Fruit fly (Drosophila melanogaster): ENCODE results near the gene CG12576.
A peak's percentile ranks its signal among the peaks of the same experiment; 100 is the strongest.

CG12576 gene

DNA sequence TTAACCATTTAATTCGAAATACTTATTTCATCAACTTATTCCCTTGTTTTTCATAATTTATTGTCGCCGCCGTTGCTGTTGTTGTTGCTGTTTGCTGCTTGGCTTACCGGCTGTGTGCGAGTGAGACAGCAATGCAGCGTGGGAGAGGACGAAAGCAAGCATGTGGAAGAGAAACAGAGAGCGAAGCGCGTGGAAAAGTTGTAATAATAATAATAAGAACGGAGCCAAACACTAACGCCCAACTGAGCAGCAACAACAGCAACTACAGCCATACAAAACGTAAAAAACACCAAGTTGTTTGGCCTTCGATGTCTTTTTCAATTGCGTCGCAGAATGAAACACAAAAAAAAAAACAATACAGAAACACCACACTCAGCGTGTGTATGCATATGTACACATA is 1.0 kb downstream of the CG12576 start (continued):
- TF ChIP-seq Trl (optimal IDR thresholded peaks at IDR 0.05) (peak; percentile 40 to 49), Trl (GFP tag; optimal IDR thresholded peaks at IDR 0.05) (no peak), Deaf1 (tag; optimal IDR thresholded peaks at IDR 0.05) (no peak), ems (GFP tag; optimal IDR thresholded peaks at IDR 0.05) (no peak), sqz (GFP tag; optimal IDR thresholded peaks at IDR 0.05) (peak; percentile 34), CG34422 (GFP tag; IDR thresholded peaks at IDR 0.05) (peak; percentile 32; the same call in 1 of the 3 replicates), CG10321 (GFP tag; IDR thresholded peaks at IDR 0.05) (peak; percentile 64)

DNA sequence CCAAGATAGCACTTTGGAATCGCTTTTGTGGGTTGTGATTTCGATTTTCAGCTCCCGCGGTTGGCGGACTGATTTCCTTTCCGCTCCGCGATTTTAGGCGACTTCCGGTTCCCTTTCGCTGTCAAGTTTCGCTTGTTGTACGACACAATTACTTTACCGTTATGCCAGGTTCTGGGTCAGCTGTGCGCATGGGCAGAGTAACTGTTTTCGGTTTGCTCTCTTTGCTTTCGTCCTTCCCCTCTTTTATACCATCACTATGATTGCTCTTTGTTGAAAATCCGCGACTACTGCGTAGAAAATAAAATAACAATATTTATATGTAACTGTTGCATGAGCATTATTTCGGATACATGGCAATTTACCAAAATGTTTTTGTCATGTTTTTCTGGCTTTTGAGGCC is 1.5 kb downstream of the CG12576 start:
- peak; percentile 45 for TF ChIP-seq Med (GFP tag)
- TF ChIP-seq ewg (GFP tag; optimal IDR thresholded peaks at IDR 0.05): peak; percentile 89
- no peak for TF ChIP-seq CG18764 (GFP tag; optimal IDR thresholded peaks at IDR 0.05)
- no peak for TF ChIP-seq CG12942 (GFP tag; optimal IDR thresholded peaks at IDR 0.05)
- peak; percentile 18 for TF ChIP-seq Hmr (GFP tag; optimal IDR thresholded peaks at IDR 0.05)
- peak; percentile 48 for TF ChIP-seq Ets97D (GFP tag; optimal IDR thresholded peaks at IDR 0.05)
- TF ChIP-seq CG2199 (GFP tag; IDR thresholded peaks at IDR 0.05): 0 out of 3 replicates have a peak, but pooled peaks have one; percentile 9
- peak; percentile 53 for TF ChIP-seq D19A (tag; optimal IDR thresholded peaks at IDR 0.05)
- TF ChIP-seq CG32532 (GFP tag; IDR thresholded peaks at IDR 0.05): peak; percentile 15; the same call in 1 of the 2 replicates

DNA sequence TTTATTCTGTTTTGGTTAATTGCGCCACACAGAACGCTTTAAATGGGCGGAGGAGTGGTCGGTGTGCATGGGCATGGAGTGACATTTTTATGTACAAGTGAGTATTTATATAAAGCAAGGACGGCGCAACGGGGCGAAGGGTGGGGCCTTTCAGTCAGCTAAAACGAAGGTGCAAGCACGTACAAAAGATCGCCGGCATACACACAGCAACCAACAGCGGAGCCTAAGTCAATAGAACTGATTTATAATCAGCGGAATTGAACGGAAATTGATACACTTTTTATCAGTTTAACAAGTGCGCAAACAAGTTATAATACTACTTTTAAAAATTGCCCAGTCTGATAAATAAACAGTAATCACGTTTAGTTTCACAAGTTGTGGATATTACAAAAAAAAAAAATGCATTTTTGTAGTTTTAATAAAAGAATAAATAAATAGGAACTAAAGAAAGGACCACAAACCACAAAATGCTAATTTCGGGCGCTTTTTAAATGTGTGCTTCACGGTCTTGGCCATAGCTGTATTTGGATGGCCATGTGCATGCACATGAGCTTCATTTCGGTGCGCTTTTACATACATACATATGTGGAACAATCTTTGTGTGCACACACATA is 2.8 kb downstream of the CG12576 start:
- TF ChIP-seq CG7839 (tag; optimal IDR thresholded peaks at IDR 0.05) (peak; percentile 30), jumu (GFP tag; optimal IDR thresholded peaks at IDR 0.05) (no peak), CG2120 (GFP tag; optimal IDR thresholded peaks at IDR 0.05) (no peak), CG9215 (GFP tag; IDR thresholded peaks at IDR 0.05) (no peak), CG18764 (GFP tag; optimal IDR thresholded peaks at IDR 0.05) (no peak), CG13775 (GFP tag; optimal IDR thresholded peaks at IDR 0.05) (no peak), Sox102F (GFP tag; optimal IDR thresholded peaks at IDR 0.05) (peak; percentile 56), ase (GFP tag; IDR thresholded peaks at IDR 0.05) (no peak), Nf-YC (tag; optimal IDR thresholded peaks at IDR 0.05) (no peak), croc (GFP tag; conservative IDR thresholded peaks at IDR 0.05) (no peak), seq (GFP tag; IDR thresholded peaks at IDR 0.05) (no peak), gsb (GFP tag; IDR thresholded peaks at IDR 0.05) (no peak), CG12942 (GFP tag; optimal IDR thresholded peaks at IDR 0.05) (no peak), Sin3A (optimal IDR thresholded peaks at IDR 0.05) (no peak), Sox100B (GFP tag; optimal IDR thresholded peaks at IDR 0.05) (peak; percentile 22), Dip2 (GFP tag; IDR thresholded peaks at IDR 0.05) (no peak), hkb (optimal IDR thresholded peaks at IDR 0.05) (no peak), hkb (GFP tag; IDR thresholded peaks at IDR 0.05) (peak; percentile 28; the same call in 1 of the 2 replicates), ewg (GFP tag; optimal IDR thresholded peaks at IDR 0.05) (peak; percentile 22), CG10565 (GFP tag; optimal IDR thresholded peaks at IDR 0.05) (no peak), CG31224 (GFP tag; IDR thresholded peaks at IDR 0.05) (no peak), fu2 (GFP tag; optimal IDR thresholded peaks at IDR 0.05) (no peak), Lhr (GFP tag; optimal IDR thresholded peaks at IDR 0.05) (no peak), lola (GFP tag; optimal IDR thresholded peaks at IDR 0.05) (no peak), Pdp1 (GFP tag; optimal IDR thresholded peaks at IDR 0.05) (no peak), CG2199 (GFP tag; IDR thresholded peaks at IDR 0.05) (no peak), twi (tag; optimal IDR thresholded peaks at IDR 0.05) (no peak), Lim3 (GFP tag; IDR thresholded peaks at IDR 0.05) (no peak), CG17612 (GFP tag; IDR thresholded peaks at IDR 0.05) (no peak), Mad (GFP tag; optimal IDR thresholded peaks at IDR 0.05) (no peak), CG31388 (GFP tag; optimal IDR thresholded peaks at IDR 0.05) (no peak), bab2 (GFP tag; optimal IDR thresholded peaks at IDR 0.05) (no peak), sqz (GFP tag; optimal IDR thresholded peaks at IDR 0.05) (no peak), br (optimal IDR thresholded peaks at IDR 0.05) (no peak), Ets97D (GFP tag; optimal IDR thresholded peaks at IDR 0.05) (no peak), CG17568 (GFP tag; optimal IDR thresholded peaks at IDR 0.05) (no peak), unc-4 (GFP tag; IDR thresholded peaks at IDR 0.05; ENCODE audit: partially characterized antibody) (no peak), CG4404 (GFP tag; IDR thresholded peaks at IDR 0.05) (no peak)

Measured in whole organism, embryonic.